Worm (Caenorhabditis elegans) whole organism, young adult: ENCODE measurements around the gene B0410.3.

ENCODE experiments used
- B0019.2 ChIP-seq: fragments of 200-800 bp; sonication (Bioruptor generic); conservative IDR thresholded peaks from 2 replicates; pipeline ENCODE4 v1.3.6; 2022; ENCODE audit warnings: missing genetic modification reagents, missing genetic modification characterization, missing compliant biosample characterization
- B0035.1 ChIP-seq: sonication (generic microtip); optimal IDR thresholded peaks from 2 replicates; lab custom pipeline; 2016; ENCODE audit warnings: missing genetic modification characterization, mild to moderate bottlenecking, missing compliant biosample characterization, missing genotype, missing genetic modification reagents
- B0261.1 ChIP-seq: sonication (generic microtip); optimal IDR thresholded peaks from 2 replicates; lab custom pipeline; 2016; ENCODE audit warnings: mild to moderate bottlenecking, missing genetic modification characterization, moderate library complexity, missing compliant biosample characterization
- C06A6.2 ChIP-seq: fragments of 200-800 bp; sonication (Bioruptor generic); conservative IDR thresholded peaks from 2 replicates; pipeline ENCODE4 v1.3.6; 2022; ENCODE audit warnings: missing genetic modification characterization, missing compliant biosample characterization
- C17E4.6 ChIP-seq: fragments of 200-800 bp; sonication (Bioruptor generic); IDR thresholded peaks from 2 replicates; pipeline ENCODE4 v1.3.6; 2022; ENCODE audit warnings: missing genetic modification reagents, missing genetic modification characterization, missing compliant biosample characterization
- F39B2.1 ChIP-seq: fragments of 200-800 bp; sonication (Bioruptor generic); IDR thresholded peaks from 2 replicates; pipeline ENCODE4 v1.3.6; 2022; ENCODE audit warnings: missing genetic modification reagents, missing genetic modification characterization, missing compliant biosample characterization
- F57A8.1 ChIP-seq: fragments of 200-800 bp; sonication (Bioruptor generic); optimal IDR thresholded peaks from 2 replicates; lab custom pipeline; 2018; ENCODE audit warnings: mild to moderate bottlenecking, missing genetic modification characterization, moderate library complexity, missing compliant biosample characterization
- K11D2.4 ChIP-seq: fragments of 200-800 bp; sonication (Bioruptor generic); IDR thresholded peaks from 2 replicates; pipeline ENCODE4 v1.3.6; 2022; ENCODE audit warnings: missing genetic modification reagents, missing genetic modification characterization, missing compliant biosample characterization
- Y67H2A.10 ChIP-seq: fragments of 200-800 bp; sonication (Bioruptor generic); conservative IDR thresholded peaks from 2 replicates; pipeline ENCODE4 v1.3.6; 2022; ENCODE audit warnings: missing genetic modification reagents, missing genetic modification characterization, missing compliant biosample characterization
- athp-1 ChIP-seq: sonication (generic microtip); optimal IDR thresholded peaks from 2 replicates; lab custom pipeline; 2017; ENCODE audit warnings: mild to moderate bottlenecking, missing genetic modification characterization, missing compliant biosample characterization
- attf-3 ChIP-seq: fragments of 200-800 bp; sonication (Bioruptor generic); conservative IDR thresholded peaks from 2 replicates; pipeline ENCODE4 v1.3.6; 2022; ENCODE audit warnings: missing genetic modification reagents, missing genetic modification characterization, missing compliant biosample characterization
- ceh-100 ChIP-seq: fragments of 200-800 bp; sonication (Bioruptor generic); IDR thresholded peaks from 2 replicates; pipeline ENCODE4 v1.3.6; 2022; ENCODE audit warnings: missing genetic modification reagents, missing genetic modification characterization, missing compliant biosample characterization
- ceh-40 ChIP-seq: fragments of 200-800 bp; sonication (Bioruptor generic); IDR thresholded peaks from 2 replicates; pipeline ENCODE4 v1.3.6; 2022; ENCODE audit warnings: missing genetic modification characterization, missing compliant biosample characterization
- ceh-58 ChIP-seq: fragments of 200-800 bp; sonication (Bioruptor generic); IDR thresholded peaks from 2 replicates; pipeline ENCODE4 v1.3.6; 2022; ENCODE audit warnings: missing genetic modification characterization, missing compliant biosample characterization
- chd-7 ChIP-seq: sonication (generic microtip); optimal IDR thresholded peaks from 2 replicates; lab custom pipeline; 2016; ENCODE audit warnings: mild to moderate bottlenecking, missing genetic modification characterization, moderate library complexity, missing compliant biosample characterization
- die-1 ChIP-seq: sonication (generic microtip); optimal IDR thresholded peaks from 2 replicates; lab custom pipeline; 2016; ENCODE audit warnings: missing genotype, mild to moderate bottlenecking, missing genetic modification characterization, missing compliant biosample characterization
- dox-1 ChIP-seq: fragments of 200-800 bp; sonication (Bioruptor generic); IDR thresholded peaks from 2 replicates; pipeline ENCODE4 v1.3.6; 2022; ENCODE audit warnings: missing genetic modification reagents, missing genetic modification characterization, missing compliant biosample characterization
- ekl-4 ChIP-seq: fragments of 200-800 bp; sonication (Bioruptor generic); IDR thresholded peaks from 2 replicates; pipeline ENCODE4 v1.3.6; 2022; ENCODE audit warnings: missing genetic modification reagents, missing genetic modification characterization, missing compliant biosample characterization
- gei-17 ChIP-seq: fragments of 200-800 bp; sonication (Bioruptor generic); optimal IDR thresholded peaks from 2 replicates; lab custom pipeline; 2018; ENCODE audit warnings: mild to moderate bottlenecking, missing genetic modification characterization, missing compliant biosample characterization
- hlh-12 ChIP-seq: sonication (generic microtip); optimal IDR thresholded peaks from 2 replicates; lab custom pipeline; 2016; ENCODE audit warnings: missing genetic modification characterization, missing compliant biosample characterization
- hrde-1 ChIP-seq: sonication (generic microtip); optimal IDR thresholded peaks from 2 replicates; lab custom pipeline; 2016; ENCODE audit warnings: missing genetic modification characterization, mild to moderate bottlenecking, missing compliant biosample characterization, moderate library complexity, missing genotype, missing genetic modification reagents, borderline replicate concordance
- lag-1 ChIP-seq: fragments of 200-800 bp; sonication (Bioruptor generic); IDR thresholded peaks from 2 replicates; pipeline ENCODE4 v1.3.6; 2022; ENCODE audit warnings: missing genetic modification reagents, missing genetic modification characterization, missing compliant biosample characterization
- lin-54 ChIP-seq: fragments of 200-800 bp; sonication (Bioruptor generic); optimal IDR thresholded peaks from 2 replicates; lab custom pipeline; 2018; ENCODE audit warnings: mild to moderate bottlenecking, missing genetic modification characterization, missing compliant biosample characterization
- madf-6 ChIP-seq: fragments of 200-800 bp; sonication (Bioruptor generic); IDR thresholded peaks from 2 replicates; pipeline ENCODE4 v1.3.6; 2022; ENCODE audit warnings: missing genetic modification reagents, missing genetic modification characterization, missing compliant biosample characterization
- madf-8 ChIP-seq: fragments of 200-800 bp; sonication (Bioruptor generic); conservative IDR thresholded peaks from 2 replicates; pipeline ENCODE4 v1.3.6; 2022; ENCODE audit warnings: missing genetic modification reagents, missing genetic modification characterization, missing compliant biosample characterization
- nfya-1 ChIP-seq: sonication (generic microtip); optimal IDR thresholded peaks from 2 replicates; lab custom pipeline; 2017; ENCODE audit warnings: antibody characterized with exemption, missing compliant biosample characterization, missing genetic modification characterization, borderline replicate concordance; ENCODE audit not compliant: insufficient read depth
- nhr-120 ChIP-seq: fragments of 200-800 bp; sonication (Bioruptor generic); IDR thresholded peaks from 2 replicates; pipeline ENCODE4 v1.3.6; 2022; ENCODE audit warnings: missing genetic modification characterization, missing compliant biosample characterization
- nhr-27 ChIP-seq: fragments of 200-800 bp; sonication (Bioruptor generic); optimal IDR thresholded peaks from 2 replicates; lab custom pipeline; 2018; ENCODE audit warnings: mild to moderate bottlenecking, missing genetic modification characterization, moderate library complexity, missing compliant biosample characterization
- nhr-80 ChIP-seq: sonication (generic microtip); optimal IDR thresholded peaks from 2 replicates; lab custom pipeline; 2016; ENCODE audit warnings: missing genetic modification characterization, missing compliant biosample characterization
- pbrm-1 ChIP-seq: fragments of 200-800 bp; sonication (Bioruptor generic); IDR thresholded peaks from 2 replicates; pipeline ENCODE4 v1.3.6; 2022; ENCODE audit warnings: missing genetic modification reagents, missing genetic modification characterization, missing compliant biosample characterization
- rec-8 ChIP-seq, 2 experiments: sonication (generic microtip); optimal IDR thresholded peaks; 2 replicates each; lab custom pipeline; 2016; ENCODE audit warnings: mild to moderate bottlenecking in 2 of 2, missing genetic modification characterization in 2 of 2, missing genetic modification reagents in 2 of 2, missing genotype in 2 of 2, missing biosample characterization in 1 of 2, missing compliant biosample characterization in 1 of 2, moderate library complexity in 1 of 2
- repo-1 ChIP-seq: sonication (generic microtip); optimal IDR thresholded peaks from 2 replicates; lab custom pipeline; 2017; ENCODE audit warnings: mild to moderate bottlenecking, missing genetic modification characterization, missing compliant biosample characterization
- sea-2 ChIP-seq: fragments of 200-800 bp; sonication (Bioruptor generic); IDR thresholded peaks from 2 replicates; pipeline ENCODE4 v1.3.6; 2022; ENCODE audit warnings: missing genetic modification characterization, missing compliant biosample characterization
- snpc-3.4 ChIP-seq: sonication (generic microtip); optimal IDR thresholded peaks from 2 replicates; lab custom pipeline; 2017; ENCODE audit warnings: missing genetic modification characterization, mild to moderate bottlenecking, missing compliant biosample characterization, antibody characterized with exemption, moderate library complexity, missing genotype, missing genetic modification reagents
- unc-62 ChIP-seq: fragments of 150-350 bp; optimal IDR thresholded peaks from 2 replicates; lab custom pipeline; 2014; ENCODE audit warnings: missing biosample characterization, missing genetic modification reagents, missing genetic modification characterization
- xnd-1 ChIP-seq: sonication (generic microtip); optimal IDR thresholded peaks from 2 replicates; lab custom pipeline; 2016; ENCODE audit warnings: missing genotype, missing genetic modification reagents, missing genetic modification characterization, missing compliant biosample characterization
- ztf-25 ChIP-seq: fragments of 200-800 bp; sonication (Bioruptor generic); IDR thresholded peaks from 2 replicates; pipeline ENCODE4 v1.3.6; 2022; ENCODE audit warnings: missing genetic modification reagents, missing genetic modification characterization, missing compliant biosample characterization
- ztf-6 ChIP-seq: fragments of 200-800 bp; sonication (Bioruptor generic); IDR thresholded peaks from 2 replicates; pipeline ENCODE4 v1.3.6; 2022; ENCODE audit warnings: missing genetic modification reagents, missing genetic modification characterization, missing compliant biosample characterization

B0410.3 gene

ce11 chrX:2877433-2877832 is 13.9 kb downstream of the B0410.3 start:
- TF ChIP-seq madf-8 (GFP tag; lab: Robert Waterston, UW): no peak
- TF ChIP-seq gei-17 (GFP tag; lab: Kevin White, UChicago): no peak
- no peak for TF ChIP-seq B0019.2
- TF ChIP-seq nfya-1 (tag; lab: Kevin White, UChicago): no peak
- TF ChIP-seq nhr-27 (tag; lab: Kevin White, UChicago): no peak
- TF ChIP-seq pbrm-1 (GFP tag; lab: Robert Waterston, UW): no peak
- TF ChIP-seq athp-1 (tag; lab: Kevin White, UChicago): no peak
- TF ChIP-seq unc-62 (GFP tag; lab: Kevin White, UChicago): no peak
- TF ChIP-seq hlh-12 (tag; lab: Kevin White, UChicago): no peak
- no peak for TF ChIP-seq ceh-58
- no peak for TF ChIP-seq sea-2 (GFP tag; lab: Robert Waterston, UW)
- TF ChIP-seq snpc-3.4 (tag; lab: Kevin White, UChicago): no peak
- TF ChIP-seq nhr-120 (GFP tag; lab: Robert Waterston, UW): no peak
- no peak for TF ChIP-seq xnd-1 (tag; lab: Kevin White, UChicago)

ce11 chrX:2874598-2874997 is 16.7 kb downstream of the B0410.3 start:
- TF ChIP-seq nhr-27 (tag; lab: Kevin White, UChicago) (no peak), C06A6.2 (GFP tag; lab: Robert Waterston, UW) (no peak), Y67H2A.10 (GFP tag; lab: Robert Waterston, UW) (no peak), hrde-1 (tag; lab: Kevin White, UChicago) (no peak), madf-6 (GFP tag; lab: Robert Waterston, UW) (no peak), F39B2.1 (no peak), lin-54 (GFP tag; lab: Kevin White, UChicago) (no peak), rec-8 (tag; optimal IDR thresholded peaks at IDR 0.05; lab: Kevin White, UChicago) (no peak), K11D2.4 (GFP tag; lab: Robert Waterston, UW) (no peak), chd-7 (tag; lab: Kevin White, UChicago) (no peak), ceh-40 (no peak), unc-62 (GFP tag; lab: Kevin White, UChicago) (no peak), ekl-4 (GFP tag; lab: Robert Waterston, UW) (no peak), B0261.1 (no peak), F57A8.1 (GFP tag; lab: Kevin White, UChicago) (no peak)

- no peak for TF ChIP-seq madf-8 (GFP tag; lab: Robert Waterston, UW)
- no peak for TF ChIP-seq B0035.1 (tag; lab: Kevin White, UChicago)
- no peak for TF ChIP-seq C17E4.6 (GFP tag; lab: Robert Waterston, UW)
- no peak for TF ChIP-seq ztf-6 (GFP tag; lab: Robert Waterston, UW)
- TF ChIP-seq attf-3 (GFP tag; lab: Robert Waterston, UW): no peak
- no peak for TF ChIP-seq ceh-100 (GFP tag; lab: Robert Waterston, UW)
- no peak for TF ChIP-seq ztf-25
- no peak for TF ChIP-seq xnd-1 (tag; lab: Kevin White, UChicago)
- TF ChIP-seq die-1 (tag; lab: Kevin White, UChicago): no peak
- TF ChIP-seq dox-1 (GFP tag; lab: Robert Waterston, UW): no peak
- no peak for TF ChIP-seq nhr-80 (tag; lab: Kevin White, UChicago)
- TF ChIP-seq repo-1 (tag; lab: Kevin White, UChicago): no peak
- no peak for TF ChIP-seq lag-1
- TF ChIP-seq unc-62 (GFP tag; lab: Kevin White, UChicago): no peak
Observed at ce11 chrX:2873272-2873671, 18.0 kb downstream of the B0410.3 start.
